Fruit fly (Drosophila melanogaster) whole organism, embryonic: ENCODE results near the gene CG5592.
A peak's percentile ranks its signal among the peaks of the same experiment; 100 is the strongest.

Experiments
- C15 ChIP-seq: fragments of 200-800 bp; sonication (Bioruptor generic); IDR thresholded peaks from 3 replicates; pipeline ENCODE4 v1.3.6; 2022; ENCODE audit warnings: missing biosample characterization, missing genetic modification characterization
- CG10274 ChIP-seq: fragments of 200-800 bp; sonication (Bioruptor generic); optimal IDR thresholded peaks from 3 replicates; lab custom pipeline; 2017; ENCODE audit warnings: missing biosample characterization, mild to moderate bottlenecking, missing genetic modification characterization
- CG11247 ChIP-seq: fragments of 200-800 bp; sonication (Bioruptor generic); IDR thresholded peaks from 2 replicates; pipeline ENCODE4 v1.3.6; 2022; ENCODE audit warnings: missing biosample characterization, missing genetic modification characterization
- CG11560 ChIP-seq: fragments of 200-800 bp; sonication (Bioruptor generic); IDR thresholded peaks from 3 replicates; pipeline ENCODE4 v1.3.6; 2022; ENCODE audit warnings: missing biosample characterization, missing genetic modification characterization
- CG11696 ChIP-seq: fragments of 200-800 bp; sonication (Bioruptor generic); IDR thresholded peaks from 2 replicates; pipeline ENCODE4 v1.3.6; 2022; ENCODE audit warnings: missing biosample characterization, missing genetic modification characterization
- CG11723 ChIP-seq: fragments of 200-800 bp; sonication (Bioruptor generic); optimal IDR thresholded peaks from 2 replicates; lab custom pipeline; 2017; ENCODE audit warnings: missing biosample characterization, mild to moderate bottlenecking, missing genetic modification characterization
- CG13123 ChIP-seq: fragments of 200-800 bp; sonication (Bioruptor generic); optimal IDR thresholded peaks from 2 replicates; lab custom pipeline; 2016; ENCODE audit warnings: missing biosample characterization, missing genetic modification characterization
- CG14710 ChIP-seq: fragments of 200-800 bp; sonication (Bioruptor generic); optimal IDR thresholded peaks from 3 replicates; lab custom pipeline; 2019; ENCODE audit warnings: missing biosample characterization, mild to moderate bottlenecking, missing genetic modification characterization, moderate library complexity
- CG14965 ChIP-seq: fragments of 200-800 bp; sonication (Bioruptor generic); optimal IDR thresholded peaks from 2 replicates; lab custom pipeline; 2016; ENCODE audit warnings: missing biosample characterization, missing genetic modification characterization, borderline replicate concordance
- CG17186 ChIP-seq: fragments of 200-800 bp; sonication (Bioruptor generic); optimal IDR thresholded peaks from 3 replicates; lab custom pipeline; 2017; ENCODE audit warnings: missing biosample characterization, missing genetic modification reagents, missing genetic modification characterization
- CG17359 ChIP-seq: fragments of 200-800 bp; sonication (Bioruptor generic); optimal IDR thresholded peaks from 3 replicates; lab custom pipeline; 2018; ENCODE audit warnings: missing biosample characterization, mild to moderate bottlenecking, missing genetic modification characterization, moderate library complexity
- CG18011 ChIP-seq: fragments of 200-800 bp; sonication (Bioruptor generic); optimal IDR thresholded peaks from 2 replicates; lab custom pipeline; 2017; ENCODE audit warnings: missing biosample characterization, missing genetic modification characterization, mild to moderate bottlenecking, moderate library complexity, missing genotype
- CG30403 ChIP-seq: fragments of 200-800 bp; sonication (Bioruptor generic); optimal IDR thresholded peaks from 3 replicates; lab custom pipeline; 2016; ENCODE audit warnings: missing biosample characterization, missing genetic modification characterization
- CG31224 ChIP-seq: fragments of 200-800 bp; sonication (Bioruptor generic); IDR thresholded peaks from 2 replicates; pipeline ENCODE4 v1.3.6; 2022; ENCODE audit warnings: missing biosample characterization, missing genetic modification characterization
- CG31365 ChIP-seq: fragments of 200-800 bp; sonication (Bioruptor generic); optimal IDR thresholded peaks from 2 replicates; lab custom pipeline; 2018; ENCODE audit warnings: missing biosample characterization, mild to moderate bottlenecking, missing genetic modification characterization
- CG3163 ChIP-seq: fragments of 200-800 bp; sonication (Bioruptor generic); optimal IDR thresholded peaks from 3 replicates; lab custom pipeline; 2016; ENCODE audit warnings: missing biosample characterization, missing genetic modification characterization
- CG4282 ChIP-seq: fragments of 200-800 bp; sonication (Bioruptor generic); optimal IDR thresholded peaks from 2 replicates; lab custom pipeline; 2016; ENCODE audit warnings: missing biosample characterization, missing genetic modification characterization
- CG4707 ChIP-seq: fragments of 200-800 bp; sonication (Bioruptor generic); optimal IDR thresholded peaks from 2 replicates; lab custom pipeline; 2018; ENCODE audit warnings: missing biosample characterization, mild to moderate bottlenecking, missing genetic modification characterization, moderate library complexity
- CG7786 ChIP-seq: fragments of 200-800 bp; sonication (Bioruptor generic); optimal IDR thresholded peaks from 2 replicates; lab custom pipeline; 2016; ENCODE audit warnings: missing biosample characterization, missing genetic modification characterization
- CG8478 ChIP-seq: fragments of >200 bp; optimal IDR thresholded peaks from 2 replicates; lab custom pipeline; 2018
- CG8924 ChIP-seq: fragments of 200-800 bp; optimal IDR thresholded peaks from 3 replicates; lab custom pipeline; 2019; ENCODE audit warnings: missing biosample characterization, mild to moderate bottlenecking, missing genetic modification characterization, moderate library complexity
- CG9437 ChIP-seq: fragments of 200-800 bp; sonication (Bioruptor generic); optimal IDR thresholded peaks from 2 replicates; lab custom pipeline; 2018; ENCODE audit warnings: missing biosample characterization, mild to moderate bottlenecking, missing genetic modification characterization
- CG9727 ChIP-seq: fragments of 200-800 bp; sonication (Bioruptor generic); optimal IDR thresholded peaks from 3 replicates; lab custom pipeline; 2017; ENCODE audit warnings: missing biosample characterization, mild to moderate bottlenecking, missing genetic modification characterization
- CTCF ChIP-seq: fragments of 200-800 bp; sonication (Bioruptor generic); optimal IDR thresholded peaks from 2 replicates; lab custom pipeline; 2017; ENCODE audit warnings: missing biosample characterization, mild to moderate bottlenecking, missing genetic modification characterization, moderate library complexity
- CkIIα-i1 ChIP-seq: fragments of 200-800 bp; sonication (Bioruptor generic); IDR thresholded peaks from 2 replicates; pipeline ENCODE4 v1.3.6; 2022; ENCODE audit warnings: missing biosample characterization, missing genetic modification characterization
- Dref ChIP-seq: fragments of 200-800 bp; sonication (Bioruptor generic); IDR thresholded peaks from 2 replicates; pipeline ENCODE4 v1.3.6; 2022; ENCODE audit warnings: missing biosample characterization, missing genetic modification characterization
- Hey ChIP-seq: fragments of 200-800 bp; sonication (Bioruptor generic); optimal IDR thresholded peaks from 3 replicates; lab custom pipeline; 2018; ENCODE audit warnings: missing biosample characterization, mild to moderate bottlenecking, missing genetic modification characterization
- MESR4 ChIP-seq: fragments of 200-800 bp; sonication (Bioruptor generic); optimal IDR thresholded peaks from 2 replicates; lab custom pipeline; 2018; ENCODE audit warnings: missing biosample characterization, mild to moderate bottlenecking, missing genetic modification characterization, moderate library complexity
- Nf-YC ChIP-seq: fragments of 200-800 bp; optimal IDR thresholded peaks from 3 replicates; lab custom pipeline; 2019; ENCODE audit warnings: missing biosample characterization, mild to moderate bottlenecking, missing genetic modification characterization, moderate library complexity
- Vsx1 ChIP-seq: fragments of 200-800 bp; sonication (Bioruptor generic); optimal IDR thresholded peaks from 2 replicates; lab custom pipeline; 2017; ENCODE audit warnings: missing biosample characterization, mild to moderate bottlenecking, missing genetic modification characterization, missing genetic modification reagents
- abd-A ChIP-seq: fragments of 200-800 bp; sonication (Bioruptor generic); optimal IDR thresholded peaks from 3 replicates; lab custom pipeline; 2019; ENCODE audit warnings: missing biosample characterization, mild to moderate bottlenecking, missing genetic modification characterization, moderate library complexity
- bbx ChIP-seq: fragments of 200-800 bp; sonication (Bioruptor generic); IDR thresholded peaks from 2 replicates; pipeline ENCODE4 v1.3.6; 2022; ENCODE audit warnings: missing biosample characterization, missing genetic modification characterization; ENCODE audit not compliant: partially characterized antibody
- cad ChIP-seq: fragments of >200 bp; optimal IDR thresholded peaks from 2 replicates; lab custom pipeline; 2017; ENCODE audit warnings: missing biosample characterization, missing genetic modification characterization
- dmrt99B ChIP-seq: fragments of 200-800 bp; sonication (Bioruptor generic); optimal IDR thresholded peaks from 2 replicates; lab custom pipeline; 2018; ENCODE audit warnings: missing biosample characterization, mild to moderate bottlenecking, missing genetic modification characterization, moderate library complexity
- ems ChIP-seq: fragments of 200-800 bp; sonication (Bioruptor generic); optimal IDR thresholded peaks from 3 replicates; lab custom pipeline; 2016; ENCODE audit warnings: missing biosample characterization, missing genetic modification characterization
- ham ChIP-seq: fragments of 200-800 bp; sonication (Bioruptor generic); IDR thresholded peaks from 2 replicates; pipeline ENCODE4 v1.3.6; 2022; ENCODE audit warnings: missing biosample characterization, missing genetic modification characterization
- hkb ChIP-seq, 2 experiments: fragments of 200-800 bp in 1 of 2; fragments of >200 bp in 1 of 2; sonication (Bioruptor generic) in 1 of 2; IDR thresholded peaks in 1 of 2; optimal IDR thresholded peaks in 1 of 2; 2 replicates each; pipeline versions ENCODE4 v1.3.6 to Lab custom; 2017 to 2022; ENCODE audit warnings: missing biosample characterization in 1 of 2, missing genetic modification characterization in 1 of 2
- lbe ChIP-seq: fragments of 200-800 bp; sonication (Bioruptor generic); optimal IDR thresholded peaks from 2 replicates; lab custom pipeline; 2016; ENCODE audit warnings: missing biosample characterization, mild to moderate bottlenecking, missing genetic modification characterization
- nerfin-1 ChIP-seq: fragments of 200-800 bp; sonication (Bioruptor generic); optimal IDR thresholded peaks from 3 replicates; lab custom pipeline; 2019; ENCODE audit warnings: missing biosample characterization, mild to moderate bottlenecking, missing genetic modification characterization, moderate library complexity
- oc ChIP-seq: fragments of 200-800 bp; sonication (Bioruptor generic); optimal IDR thresholded peaks from 2 replicates; lab custom pipeline; 2018; ENCODE audit warnings: missing biosample characterization, mild to moderate bottlenecking, missing genetic modification characterization, moderate library complexity
- org-1 ChIP-seq: fragments of 200-800 bp; sonication (Bioruptor generic); optimal IDR thresholded peaks from 2 replicates; lab custom pipeline; 2017; ENCODE audit warnings: missing biosample characterization, missing genetic modification characterization
- p53 ChIP-seq: fragments of 200-800 bp; sonication (Bioruptor generic); optimal IDR thresholded peaks from 2 replicates; lab custom pipeline; 2016; ENCODE audit warnings: missing biosample characterization, missing genetic modification characterization
- sc ChIP-seq, 3 experiments: fragments of >200 bp in 2 of 3; fragments of 200-800 bp in 1 of 3; sonication (Bioruptor generic) in 1 of 3; optimal IDR thresholded peaks; 2 replicates in 2 of 3; 3 replicates in 1 of 3; lab custom pipeline; 2017; ENCODE audit warnings: mild to moderate bottlenecking in 1 of 3, missing biosample characterization in 1 of 3, missing genetic modification characterization in 1 of 3, missing genetic modification reagents in 1 of 3
- slbo ChIP-seq: fragments of 200-800 bp; sonication (Bioruptor generic); IDR thresholded peaks from 2 replicates; pipeline ENCODE4 v1.3.6; 2022; ENCODE audit warnings: missing biosample characterization, missing genetic modification characterization
- so ChIP-seq: fragments of 200-800 bp; sonication (Bioruptor generic); IDR thresholded peaks from 3 replicates; pipeline ENCODE4 v1.3.6; 2022; ENCODE audit warnings: missing biosample characterization, missing genetic modification characterization
- tin ChIP-seq: fragments of 200-800 bp; sonication (Bioruptor generic); optimal IDR thresholded peaks from 3 replicates; lab custom pipeline; 2016; ENCODE audit warnings: missing biosample characterization, missing genetic modification characterization
- wek ChIP-seq: fragments of 200-800 bp; sonication (Bioruptor generic); optimal IDR thresholded peaks from 3 replicates; lab custom pipeline; 2018; ENCODE audit warnings: missing biosample characterization, mild to moderate bottlenecking, missing genetic modification characterization, moderate library complexity
- wor ChIP-seq: fragments of 200-800 bp; sonication (Bioruptor generic); IDR thresholded peaks from 2 replicates; pipeline ENCODE4 v1.3.6; 2022; ENCODE audit warnings: missing biosample characterization, missing genetic modification characterization
- zen ChIP-seq: fragments of 200-800 bp; sonication (Bioruptor generic); optimal IDR thresholded peaks from 3 replicates; lab custom pipeline; 2018; ENCODE audit warnings: missing biosample characterization, mild to moderate bottlenecking, missing genetic modification characterization, moderate library complexity

Gene CG5592

DNA sequence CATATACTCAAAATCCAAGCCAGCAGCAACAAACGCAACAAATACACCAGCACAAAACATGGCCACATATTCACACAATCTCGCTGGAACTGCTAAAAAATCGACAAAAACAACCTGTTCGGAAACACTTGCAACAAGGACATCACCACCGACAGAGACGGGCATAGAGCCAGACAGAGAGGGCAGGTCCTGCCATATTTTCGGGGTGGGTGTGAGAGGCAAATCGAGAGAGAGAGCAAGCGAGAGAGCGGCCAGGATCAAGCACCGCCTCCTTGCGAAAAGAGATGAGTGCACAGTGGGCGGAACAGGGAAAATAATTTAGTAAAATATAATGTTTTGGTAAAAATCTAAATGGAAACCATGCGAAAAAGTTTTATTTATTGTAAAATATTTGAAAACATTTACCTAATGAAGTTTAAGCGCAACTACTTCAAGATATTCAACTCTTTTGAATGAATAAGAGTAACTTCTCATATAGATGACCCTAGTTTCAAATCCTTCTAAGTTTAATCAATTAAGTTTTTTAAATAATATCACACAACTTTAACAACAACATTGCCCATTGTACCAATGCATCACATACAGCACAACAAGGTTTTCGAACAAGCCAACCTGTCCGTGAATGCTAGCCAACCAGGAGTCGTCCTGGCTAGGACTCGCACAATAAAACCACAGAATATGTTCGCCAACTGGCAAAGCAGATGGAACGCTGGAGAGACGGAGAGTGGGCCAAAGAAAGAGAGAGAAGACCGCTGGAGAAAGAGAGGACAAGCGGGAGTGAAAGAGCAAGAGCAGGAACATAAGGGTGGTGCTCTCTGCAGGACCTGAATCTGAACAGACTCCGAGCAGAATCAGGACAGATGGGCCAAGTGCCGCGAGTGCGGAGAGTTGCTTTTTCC is 15.9 kb upstream of the CG5592 start (continued):
- TF ChIP-seq C15 = no peak
- TF ChIP-seq cad (GFP tag; lab: Kevin White, UChicago) = no peak
- no peak for TF ChIP-seq ems (GFP tag; lab: Kevin White, UChicago)
- no peak for TF ChIP-seq CG13123 (GFP tag; lab: Kevin White, UChicago)
- peak; percentile 27 for TF ChIP-seq org-1 (GFP tag; lab: Kevin White, UChicago)
- no peak for TF ChIP-seq tin (GFP tag; lab: Kevin White, UChicago)
- no peak for TF ChIP-seq wek (GFP tag; lab: Kevin White, UChicago)
- TF ChIP-seq CG11723 = peak; percentile 32
- TF ChIP-seq Hey (tag; lab: Kevin White, UChicago) = no peak
- TF ChIP-seq abd-A (tag; lab: Kevin White, UChicago) = no peak
- TF ChIP-seq CTCF (GFP tag; lab: Kevin White, UChicago) = no peak
- TF ChIP-seq MESR4 (GFP tag; lab: Kevin White, UChicago) = no peak
- no peak for TF ChIP-seq p53 (GFP tag; lab: Kevin White, UChicago)
- TF ChIP-seq CG11560 (tag; lab: Robert Waterston, UW) = no peak
- TF ChIP-seq CG14965 (GFP tag; lab: Kevin White, UChicago) = no peak
- no peak for TF ChIP-seq CG31224 (GFP tag; lab: Robert Waterston, UW)
- peak; percentile 91 for TF ChIP-seq CG4707 (GFP tag; lab: Kevin White, UChicago)
- TF ChIP-seq CG7786 (GFP tag; lab: Kevin White, UChicago) = peak; percentile 57
- TF ChIP-seq CG31365 (tag; lab: Kevin White, UChicago) = no peak
- peak; percentile 24 for TF ChIP-seq CG8478 (lab: Kevin White, UChicago)
- no peak for TF ChIP-seq CG11247 (GFP tag; lab: Robert Waterston, UW)
- TF ChIP-seq so (GFP tag; lab: Robert Waterston, UW) = peak; percentile 61; the same call in 2 of the 3 replicates
- TF ChIP-seq hkb (optimal IDR thresholded peaks at IDR 0.05; lab: Kevin White, UChicago) = no peak
- no peak for TF ChIP-seq hkb (GFP tag; IDR thresholded peaks at IDR 0.05; lab: Robert Waterston, UW)
- no peak for TF ChIP-seq CG11696 (GFP tag; lab: Robert Waterston, UW)
- TF ChIP-seq CG9437 (GFP tag; lab: Kevin White, UChicago) = peak; percentile 63
- TF ChIP-seq ham (GFP tag; lab: Robert Waterston, UW) = no peak
- no peak for TF ChIP-seq sc (optimal IDR thresholded peaks at IDR 0.05; lab: Kevin White, UChicago)
- peak; percentile 52 for TF ChIP-seq sc (GFP tag; optimal IDR thresholded peaks at IDR 0.05; lab: Kevin White, UChicago)
- peak; percentile 68 for TF ChIP-seq CG30403 (GFP tag; lab: Kevin White, UChicago)
- peak; percentile 23 for TF ChIP-seq CG4282
- no peak for TF ChIP-seq CkIIα-i1
- no peak for TF ChIP-seq lbe (GFP tag; lab: Kevin White, UChicago)
- TF ChIP-seq CG18011 (GFP tag; lab: Kevin White, UChicago) = no peak
- TF ChIP-seq CG3163 (GFP tag; lab: Kevin White, UChicago) = peak; percentile 44
- no peak for TF ChIP-seq CG14710 (tag; lab: Kevin White, UChicago)
- peak; percentile 76 for TF ChIP-seq CG9727 (GFP tag; lab: Kevin White, UChicago)
- TF ChIP-seq Vsx1 (GFP tag; lab: Kevin White, UChicago) = no peak
- no peak for TF ChIP-seq CG17359 (tag; lab: Kevin White, UChicago)
- no peak for TF ChIP-seq bbx
- TF ChIP-seq Dref (GFP tag; lab: Robert Waterston, UW) = no peak
- no peak for TF ChIP-seq CG17186 (GFP tag; lab: Kevin White, UChicago)
- no peak for TF ChIP-seq zen (tag; lab: Kevin White, UChicago)
- peak; percentile 46; the same call in 1 of the 2 replicates for TF ChIP-seq wor (GFP tag; lab: Robert Waterston, UW)
- peak; percentile 77 for TF ChIP-seq CG8924 (tag; lab: Kevin White, UChicago)
- TF ChIP-seq CG10274 (GFP tag; lab: Kevin White, UChicago) = no peak
- TF ChIP-seq slbo (GFP tag; lab: Robert Waterston, UW) = peak; percentile 60
- no peak for TF ChIP-seq nerfin-1 (tag; lab: Kevin White, UChicago)
- peak; percentile 7 for TF ChIP-seq oc (tag; lab: Kevin White, UChicago)
- TF ChIP-seq Nf-YC (tag; lab: Kevin White, UChicago) = peak; percentile 87
- peak; percentile 82 for TF ChIP-seq dmrt99B (tag; lab: Kevin White, UChicago)
